Worm (Caenorhabditis elegans) whole organism, late embryonic: ENCODE data around the gene ZK550.2.

Source experiments
- ama-1 ChIP-seq: fragments of 150-350 bp; optimal IDR thresholded peaks from 2 replicates; lab custom pipeline; 2014
- fkh-10 ChIP-seq: fragments of 150-350 bp; optimal IDR thresholded peaks from 2 replicates; lab custom pipeline; 2014; ENCODE audit warnings: missing biosample characterization, missing genetic modification reagents, missing genetic modification characterization
- hlh-13 ChIP-seq: fragments of 200-800 bp; sonication (Bioruptor generic); optimal IDR thresholded peaks from 2 replicates; lab custom pipeline; 2018; ENCODE audit warnings: mild to moderate bottlenecking, missing genetic modification characterization, missing compliant biosample characterization
- lin-11 ChIP-seq: fragments of 200-800 bp; sonication (Bioruptor generic); optimal IDR thresholded peaks from 2 replicates; lab custom pipeline; 2018; ENCODE audit warnings: mild to moderate bottlenecking, missing genetic modification characterization, missing compliant biosample characterization
- madf-2 ChIP-seq: sonication (generic microtip); optimal IDR thresholded peaks from 2 replicates; lab custom pipeline; 2017; ENCODE audit warnings: missing genetic modification characterization, missing compliant biosample characterization
- nfya-1 ChIP-seq: sonication (generic microtip); optimal IDR thresholded peaks from 2 replicates; lab custom pipeline; 2017; ENCODE audit warnings: missing genetic modification characterization, mild to moderate bottlenecking, missing compliant biosample characterization, antibody characterized with exemption, moderate library complexity
- pag-3 ChIP-seq: sonication (generic microtip); optimal IDR thresholded peaks from 2 replicates; lab custom pipeline; 2016; ENCODE audit warnings: missing compliant biosample characterization, missing genetic modification characterization, borderline replicate concordance
- pha-4 ChIP-seq: fragments of 150-350 bp; optimal IDR thresholded peaks from 2 replicates; lab custom pipeline; 2018; ENCODE audit warnings: missing biosample characterization, missing genetic modification reagents, missing genetic modification characterization
- tbx-2 ChIP-seq: sonication (generic microtip); optimal IDR thresholded peaks from 2 replicates; lab custom pipeline; 2016; ENCODE audit warnings: missing genetic modification characterization, missing compliant biosample characterization

- TF ChIP-seq fkh-10 (GFP tag; lab: Kevin White, UChicago) (no peak), hlh-13 (no peak), ama-1 (lab: Kevin White, UChicago) (no peak), pag-3 (tag; lab: Kevin White, UChicago) (no peak), nfya-1 (tag; lab: Kevin White, UChicago) (no peak), tbx-2 (tag; lab: Kevin White, UChicago) (no peak), madf-2 (tag; lab: Kevin White, UChicago) (no peak), lin-11 (tag; lab: Kevin White, UChicago) (no peak), pha-4 (tag; lab: Kevin White, UChicago) (no peak)
These were observed 47.7 kb downstream of the ZK550.2 start for ce11 chrIV:17293068-17293467.
